Worm (Caenorhabditis elegans) whole organism, L1 larva: ENCODE measurements around the gene cft-1.
A peak's percentile ranks its signal among the peaks of the same experiment; 100 is the strongest.

Source experiments
- C04F5.9 ChIP-seq: sonication (generic microtip); optimal IDR thresholded peaks from 2 replicates; lab custom pipeline; 2016; ENCODE audit warnings: missing genetic modification characterization, missing compliant biosample characterization
- C16A3.4 ChIP-seq: fragments of 150-350 bp; optimal IDR thresholded peaks from 2 replicates; lab custom pipeline; 2014; ENCODE audit warnings: missing biosample characterization, missing genetic modification characterization
- F16B12.6 ChIP-seq: fragments of 150-350 bp; optimal IDR thresholded peaks from 2 replicates; lab custom pipeline; 2014; ENCODE audit warnings: missing biosample characterization, missing genetic modification characterization
- aly-2 ChIP-seq: fragments of 150-350 bp; optimal IDR thresholded peaks from 2 replicates; lab custom pipeline; 2014; ENCODE audit warnings: missing biosample characterization, missing genetic modification characterization
- ama-1 ChIP-seq: fragments of 150-350 bp; optimal IDR thresholded peaks from 2 replicates; lab custom pipeline; 2014
- blmp-1 ChIP-seq: fragments of 150-350 bp; optimal IDR thresholded peaks from 2 replicates; lab custom pipeline; 2014; ENCODE audit warnings: missing biosample characterization, missing genetic modification characterization
- ceh-8 ChIP-seq: fragments of 200-800 bp; sonication (Bioruptor generic); optimal IDR thresholded peaks from 2 replicates; lab custom pipeline; 2018; ENCODE audit warnings: mild to moderate bottlenecking, missing genetic modification characterization, moderate library complexity, missing compliant biosample characterization
- ceh-82 ChIP-seq, 3 experiments: fragments of 150-350 bp in 1 of 3; sonication (generic microtip) in 2 of 3; optimal IDR thresholded peaks; 2 replicates each; lab custom pipeline; 2014 to 2017; ENCODE audit warnings: missing biosample characterization in 3 of 3, missing genetic modification characterization in 3 of 3
- ceh-90 ChIP-seq: sonication (generic microtip); optimal IDR thresholded peaks from 2 replicates; lab custom pipeline; 2016; ENCODE audit warnings: missing genetic modification characterization, missing compliant biosample characterization
- ces-1 ChIP-seq: fragments of 150-350 bp; optimal IDR thresholded peaks from 2 replicates; lab custom pipeline; 2014; ENCODE audit warnings: missing biosample characterization, missing genetic modification reagents, missing genetic modification characterization
- dpl-1 ChIP-seq, 3 experiments: fragments of 150-350 bp in 2 of 3; sonication (generic microtip) in 1 of 3; optimal IDR thresholded peaks; 2 replicates each; lab custom pipeline; 2014 to 2017; ENCODE audit warnings: missing biosample characterization in 3 of 3, missing genetic modification characterization in 3 of 3, missing genetic modification reagents in 3 of 3
- efl-1 ChIP-seq, 4 experiments: fragments of 150-350 bp; optimal IDR thresholded peaks in 3 of 4; peaks in 1 of 4; 1 replicate in 1 of 4; 2 replicates in 3 of 4; lab custom pipeline; 2014; ENCODE audit warnings: missing biosample characterization in 2 of 4, missing genetic modification characterization in 2 of 4, missing genetic modification reagents in 2 of 4
- egl-27 ChIP-seq, 2 experiments: fragments of 150-350 bp in 1 of 2; sonication (generic microtip); optimal IDR thresholded peaks; 3 replicates each; lab custom pipeline; 2017 to 2018; ENCODE audit warnings: missing biosample characterization in 2 of 2, missing genetic modification characterization in 2 of 2, missing genetic modification reagents in 2 of 2
- ets-5 ChIP-seq: fragments of 200-800 bp; sonication (Bioruptor generic); IDR thresholded peaks from 2 replicates; pipeline ENCODE4 v1.3.6; 2022; ENCODE audit warnings: missing genetic modification characterization, missing compliant biosample characterization
- fkh-4 ChIP-seq: sonication (generic microtip); optimal IDR thresholded peaks from 2 replicates; lab custom pipeline; 2016; ENCODE audit warnings: missing compliant biosample characterization, missing genetic modification characterization, borderline replicate concordance
- fkh-8 ChIP-seq: sonication (generic microtip); optimal IDR thresholded peaks from 2 replicates; lab custom pipeline; 2016; ENCODE audit warnings: mild to moderate bottlenecking, missing genetic modification characterization, missing compliant biosample characterization
- hlh-17 ChIP-seq: fragments of 200-800 bp; sonication (Bioruptor generic); optimal IDR thresholded peaks from 2 replicates; lab custom pipeline; 2018; ENCODE audit warnings: missing genetic modification characterization, mild to moderate bottlenecking, missing compliant biosample characterization, moderate library complexity, borderline replicate concordance
- hlh-4 ChIP-seq: sonication (generic microtip); optimal IDR thresholded peaks from 2 replicates; lab custom pipeline; 2016; ENCODE audit warnings: mild to moderate bottlenecking, missing genetic modification characterization, missing compliant biosample characterization
- isw-1 ChIP-seq: fragments of 200-800 bp; sonication (Bioruptor generic); IDR thresholded peaks from 2 replicates; pipeline ENCODE4 v1.3.6; 2022; ENCODE audit warnings: missing genetic modification characterization, missing compliant biosample characterization
- jun-1 ChIP-seq: fragments of 150-350 bp; optimal IDR thresholded peaks from 2 replicates; lab custom pipeline; 2014; ENCODE audit warnings: missing biosample characterization, missing genetic modification reagents, missing genetic modification characterization
- lin-13 ChIP-seq: fragments of 150-350 bp; optimal IDR thresholded peaks from 2 replicates; lab custom pipeline; 2014; ENCODE audit warnings: missing biosample characterization, missing genetic modification reagents, missing genetic modification characterization
- lin-15B ChIP-seq: fragments of 150-350 bp; sonication (generic microtip); optimal IDR thresholded peaks from 3 replicates; lab custom pipeline; 2014; ENCODE audit warnings: missing biosample characterization, missing genetic modification characterization
- lin-39 ChIP-seq: fragments of 150-350 bp; optimal IDR thresholded peaks from 2 replicates; lab custom pipeline; 2014; ENCODE audit warnings: missing biosample characterization, missing genetic modification reagents, missing genetic modification characterization
- mab-9 ChIP-seq: fragments of 200-800 bp; sonication (Bioruptor generic); IDR thresholded peaks from 2 replicates; pipeline ENCODE4 v1.3.6; 2022; ENCODE audit warnings: missing genetic modification reagents, missing genetic modification characterization, missing compliant biosample characterization
- mef-2 ChIP-seq: fragments of 150-350 bp; optimal IDR thresholded peaks from 2 replicates; lab custom pipeline; 2014; ENCODE audit warnings: missing biosample characterization, missing genetic modification characterization
- nhr-19 ChIP-seq: fragments of 200-800 bp; sonication (Bioruptor generic); conservative IDR thresholded peaks from 2 replicates; pipeline ENCODE4 v1.3.6; 2022; ENCODE audit warnings: missing genetic modification characterization, missing compliant biosample characterization
- nhr-28 ChIP-seq: fragments of 150-350 bp; optimal IDR thresholded peaks from 2 replicates; lab custom pipeline; 2014; ENCODE audit warnings: missing biosample characterization, missing genetic modification characterization
- nhr-47 ChIP-seq: sonication (generic microtip); optimal IDR thresholded peaks from 2 replicates; lab custom pipeline; 2016; ENCODE audit warnings: mild to moderate bottlenecking, missing genetic modification characterization, moderate library complexity, missing compliant biosample characterization
- nhr-71 ChIP-seq: sonication (generic microtip); optimal IDR thresholded peaks from 2 replicates; lab custom pipeline; 2016; ENCODE audit warnings: mild to moderate bottlenecking, missing genetic modification characterization, moderate library complexity, missing compliant biosample characterization
- nhr-76 ChIP-seq: sonication (generic microtip); optimal IDR thresholded peaks from 2 replicates; lab custom pipeline; 2017; ENCODE audit warnings: missing biosample characterization, missing genetic modification characterization
- nhr-77 ChIP-seq: fragments of 150-350 bp; optimal IDR thresholded peaks from 2 replicates; lab custom pipeline; 2014; ENCODE audit warnings: missing biosample characterization, missing genetic modification characterization
- nhr-84 ChIP-seq: sonication (generic microtip); optimal IDR thresholded peaks from 2 replicates; lab custom pipeline; 2017; ENCODE audit warnings: missing biosample characterization, missing genetic modification characterization
- nhr-85 ChIP-seq: sonication (generic microtip); peaks from one replicate; lab custom pipeline; 2016; ENCODE audit warnings: missing genetic modification characterization, inconsistent platforms, missing compliant biosample characterization
- nhr-90 ChIP-seq: sonication (generic microtip); optimal IDR thresholded peaks from 2 replicates; lab custom pipeline; 2016; ENCODE audit warnings: mild to moderate bottlenecking, missing genetic modification characterization, missing compliant biosample characterization; ENCODE audit not compliant: poor library complexity
- pag-3 ChIP-seq: sonication (generic microtip); optimal IDR thresholded peaks from 2 replicates; lab custom pipeline; 2017; ENCODE audit warnings: missing genetic modification characterization, mild to moderate bottlenecking, missing compliant biosample characterization, antibody characterized with exemption, borderline replicate concordance; ENCODE audit not compliant: insufficient read depth
- pax-3 ChIP-seq: fragments of 200-800 bp; sonication (Bioruptor generic); optimal IDR thresholded peaks from 2 replicates; lab custom pipeline; 2018; ENCODE audit warnings: mild to moderate bottlenecking, missing genetic modification characterization, moderate library complexity, missing compliant biosample characterization
- rnt-1 ChIP-seq: sonication (generic microtip); optimal IDR thresholded peaks from 2 replicates; lab custom pipeline; 2016; ENCODE audit warnings: mild to moderate bottlenecking, missing genetic modification characterization, moderate library complexity, missing compliant biosample characterization
- snpc-4 ChIP-seq: fragments of 150-350 bp; optimal IDR thresholded peaks from 2 replicates; lab custom pipeline; 2014; ENCODE audit warnings: missing biosample characterization, missing genetic modification characterization
- sptf-1 ChIP-seq: fragments of 150-350 bp; optimal IDR thresholded peaks from 2 replicates; lab custom pipeline; 2014; ENCODE audit warnings: missing biosample characterization, missing genetic modification characterization
- swsn-7 ChIP-seq: sonication (generic microtip); optimal IDR thresholded peaks from 2 replicates; lab custom pipeline; 2016; ENCODE audit warnings: missing genetic modification characterization, missing compliant biosample characterization
- tbx-2 ChIP-seq: sonication (generic microtip); optimal IDR thresholded peaks from 2 replicates; lab custom pipeline; 2016; ENCODE audit warnings: missing genetic modification characterization, missing compliant biosample characterization
- unc-130 ChIP-seq: fragments of 150-350 bp; optimal IDR thresholded peaks from 2 replicates; lab custom pipeline; 2017; ENCODE audit warnings: missing biosample characterization, missing genetic modification characterization, inconsistent platforms
- unc-30 ChIP-seq: sonication (generic microtip); optimal IDR thresholded peaks from 2 replicates; lab custom pipeline; 2017; ENCODE audit warnings: missing biosample characterization, missing genetic modification characterization
- unc-86 ChIP-seq: sonication (generic microtip); optimal IDR thresholded peaks from 2 replicates; lab custom pipeline; 2016; ENCODE audit warnings: missing genetic modification characterization, missing compliant biosample characterization
- ztf-11 ChIP-seq, 2 experiments: sonication (generic microtip); optimal IDR thresholded peaks; 2 replicates each; lab custom pipeline; 2016 to 2017; ENCODE audit warnings: missing genetic modification characterization in 2 of 2, missing biosample characterization in 1 of 2, missing compliant biosample characterization in 1 of 2

Gene cft-1

DNA sequence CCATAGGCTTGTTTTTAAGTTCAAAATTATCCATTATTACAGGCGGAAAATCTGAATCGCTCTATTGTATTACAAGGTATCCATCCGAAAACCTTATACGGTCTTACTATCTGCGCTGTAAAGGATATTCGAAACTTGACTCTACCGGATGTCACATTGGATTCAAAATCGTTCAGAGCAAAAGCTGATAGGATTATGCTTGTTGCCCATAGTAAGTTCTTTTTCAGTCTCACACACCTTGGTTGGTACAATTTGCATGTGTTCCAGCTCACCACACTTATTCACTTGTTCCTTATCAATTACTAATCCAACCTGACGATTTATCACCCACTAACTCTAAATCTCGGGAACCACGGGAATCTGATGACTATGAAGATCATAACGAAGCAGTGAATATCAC lies 10.9 kb upstream of the cft-1 start:
- TF ChIP-seq jun-1 (tag; lab: Kevin White, UChicago) (no peak), nhr-85 (tag; lab: Kevin White, UChicago) (no peak), hlh-17 (GFP tag; lab: Kevin White, UChicago) (no peak), tbx-2 (no peak), sptf-1 (tag; lab: Kevin White, UChicago) (no peak), lin-13 (GFP tag; lab: Kevin White, UChicago) (no peak), ces-1 (GFP tag; lab: Kevin White, UChicago) (no peak), C04F5.9 (tag; lab: Kevin White, UChicago) (no peak), ets-5 (GFP tag; lab: Robert Waterston, UW) (no peak), ceh-82 (tag; optimal IDR thresholded peaks at IDR 0.05; lab: Kevin White, UChicago) (no peak), rnt-1 (no peak), nhr-90 (tag; lab: Kevin White, UChicago) (no peak), nhr-71 (tag; lab: Kevin White, UChicago) (no peak), ztf-11 (tag; optimal IDR thresholded peaks at IDR 0.05; lab: Kevin White, UChicago) (no peak), hlh-4 (no peak), egl-27 (tag; optimal IDR thresholded peaks at IDR 0.05; lab: Kevin White, UChicago) (no peak), unc-30 (tag; lab: Kevin White, UChicago) (no peak), mef-2 (no peak)

DNA sequence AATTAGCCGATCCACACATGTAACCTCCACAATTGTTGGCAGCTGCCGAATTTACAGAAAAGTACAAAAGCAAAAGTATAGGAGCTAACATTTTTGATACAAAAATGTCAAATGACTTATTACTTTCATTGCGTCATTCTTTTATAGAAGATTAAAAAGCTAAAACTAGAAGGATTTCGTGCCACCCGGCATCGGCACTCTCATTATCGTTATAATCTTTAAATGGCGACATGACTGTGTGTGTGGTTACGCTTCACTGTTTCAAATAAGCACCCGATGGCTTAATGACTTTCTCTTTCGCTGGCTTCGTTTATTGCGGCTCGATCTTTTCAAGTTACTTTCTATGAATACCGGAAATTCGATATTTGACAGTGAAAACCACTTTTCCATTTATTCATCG lies 4.8 kb upstream of the cft-1 start, which contains the start of gene grl-1:
Gene grl-1, minus strand, starts transcription at position 101 of the 400 bp plus-strand sequence.
- no peak for TF ChIP-seq nhr-19 (GFP tag; lab: Robert Waterston, UW)
- no peak for TF ChIP-seq nhr-28
- TF ChIP-seq blmp-1: no peak
- no peak for TF ChIP-seq unc-130 (tag; lab: Kevin White, UChicago)
- TF ChIP-seq ztf-11 (tag; optimal IDR thresholded peaks at IDR 0.05; lab: Kevin White, UChicago): no peak
- no peak for TF ChIP-seq ces-1 (GFP tag; lab: Kevin White, UChicago)
- TF ChIP-seq C16A3.4 (tag; lab: Kevin White, UChicago): no peak
- TF ChIP-seq F16B12.6 (tag; lab: Kevin White, UChicago): no peak
- no peak for TF ChIP-seq aly-2 (tag; lab: Kevin White, UChicago)
- TF ChIP-seq isw-1: no peak
- TF ChIP-seq jun-1 (tag; lab: Kevin White, UChicago): no peak
- no peak for TF ChIP-seq dpl-1 (GFP tag; optimal IDR thresholded peaks at IDR 0.05; lab: Kevin White, UChicago)

- TF ChIP-seq efl-1 (optimal IDR thresholded peaks at IDR 0.05; lab: Kevin White, UChicago): no peak
- TF ChIP-seq efl-1 (GFP tag; optimal IDR thresholded peaks at IDR 0.05 in 1 of 2; lab: Kevin White, UChicago): peak in 1 of 2 experiments; percentile 68
- TF ChIP-seq hlh-17 (GFP tag; lab: Kevin White, UChicago): no peak
- no peak for TF ChIP-seq ets-5 (GFP tag; lab: Robert Waterston, UW)
- no peak for TF ChIP-seq lin-13 (GFP tag; lab: Kevin White, UChicago)
These were observed 2.8 kb upstream of the cft-1 start, which contains the start of gene C24G6.8 for ce11 chrV:5535774-5536173. Gene C24G6.8 (minus strand): TSS chrV:5535874.

ce11 chrV:5536240-5536811 lies 2.3 kb upstream of the cft-1 start, which contains the start of the genes cox-16 and syp-2:
Gene cox-16 (minus strand): TSS chrV:5536243.
Gene syp-2 (plus strand): TSS chrV:5536487.
- TF ChIP-seq C04F5.9 (tag; lab: Kevin White, UChicago) (no peak), egl-27 (tag; optimal IDR thresholded peaks at IDR 0.05; lab: Kevin White, UChicago) (no peak), ceh-90 (tag; lab: Kevin White, UChicago) (no peak), unc-30 (tag; lab: Kevin White, UChicago) (no peak), ceh-8 (GFP tag; lab: Kevin White, UChicago) (no peak), mab-9 (no peak), swsn-7 (tag; lab: Kevin White, UChicago) (no peak), rnt-1 (peak; percentile 5), pag-3 (tag; lab: Kevin White, UChicago) (no peak), F16B12.6 (tag; lab: Kevin White, UChicago) (no peak), nhr-77 (tag; lab: Kevin White, UChicago) (no peak), fkh-4 (tag; lab: Kevin White, UChicago) (no peak), snpc-4 (no peak), sptf-1 (tag; lab: Kevin White, UChicago) (no peak), unc-86 (no peak), nhr-47 (tag; lab: Kevin White, UChicago) (no peak), lin-15B (tag; lab: Kevin White, UChicago) (no peak), lin-39 (tag; lab: Kevin White, UChicago) (no peak), pax-3 (no peak), fkh-8 (tag; lab: Kevin White, UChicago) (no peak), nhr-84 (tag; lab: Kevin White, UChicago) (no peak), blmp-1 (peak; percentile 12), nhr-76 (no peak), ama-1 (lab: Kevin White, UChicago) (no peak), unc-130 (tag; lab: Kevin White, UChicago) (peak; percentile 21), ztf-11 (tag; optimal IDR thresholded peaks at IDR 0.05; lab: Kevin White, UChicago) (no peak)
